Worm (Caenorhabditis elegans): ENCODE measurements around the gene acdh-13.
A peak's percentile ranks its signal among the peaks of the same experiment; 100 is the strongest.

Gene acdh-13

DNA sequence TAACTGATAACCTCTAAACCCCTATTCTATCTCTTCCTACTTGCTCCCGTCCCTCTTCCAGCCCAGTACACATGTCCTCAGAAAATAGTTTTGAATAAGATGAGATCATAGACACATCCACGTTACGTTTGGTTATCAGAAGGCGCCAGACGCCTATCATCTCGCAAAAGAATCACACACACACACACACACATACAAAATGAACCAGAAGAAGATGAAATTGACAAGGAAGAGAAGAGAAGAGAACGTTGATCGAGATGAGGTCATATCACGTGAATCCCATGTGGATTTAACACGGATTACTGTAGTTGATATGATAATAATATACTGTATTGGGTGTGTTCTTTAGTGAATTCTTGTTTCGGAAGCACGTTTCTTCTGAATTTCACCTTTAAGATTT lies 27.4 kb upstream of the acdh-13 start (continued):
- peak; percentile 21 for TF ChIP-seq lin-40 (tag; optimal IDR thresholded peaks at IDR 0.05)
- no peak for TF ChIP-seq Y95B8A.8 (GFP tag; IDR thresholded peaks at IDR 0.05)
- no peak for TF ChIP-seq bed-2 (GFP tag; IDR thresholded peaks at IDR 0.05)
- no peak for TF ChIP-seq hmg-20 (GFP tag; IDR thresholded peaks at IDR 0.05)
- TF ChIP-seq T26A5.8 (tag; optimal IDR thresholded peaks at IDR 0.05): no peak
- TF ChIP-seq ztf-28 (GFP tag; IDR thresholded peaks at IDR 0.05): no peak
- no peak for TF ChIP-seq ceh-27 (GFP tag; optimal IDR thresholded peaks at IDR 0.05)
- TF ChIP-seq mcd-1 (GFP tag; IDR thresholded peaks at IDR 0.05): no peak
- no peak for TF ChIP-seq let-526 (GFP tag; IDR thresholded peaks at IDR 0.05)
- TF ChIP-seq unc-62 (GFP tag; optimal IDR thresholded peaks at IDR 0.05): no peak
- no peak for TF ChIP-seq lin-35 (GFP tag; optimal IDR thresholded peaks at IDR 0.05)
- TF ChIP-seq mes-4 (tag; optimal IDR thresholded peaks at IDR 0.05): no peak
- no peak for TF ChIP-seq mel-28 (tag; optimal IDR thresholded peaks at IDR 0.05; ENCODE audit: borderline replicate concordance)
- TF ChIP-seq F49E8.2 (tag; optimal IDR thresholded peaks at IDR 0.05; ENCODE audit: insufficient read depth): no peak
- TF ChIP-seq T07F8.4 (tag; optimal IDR thresholded peaks at IDR 0.05): no peak
- TF ChIP-seq hrde-1 (tag; optimal IDR thresholded peaks at IDR 0.05; ENCODE audit: borderline replicate concordance): no peak
- TF ChIP-seq egl-44 (GFP tag; IDR thresholded peaks at IDR 0.05): no peak
- TF ChIP-seq madf-10 (tag; optimal IDR thresholded peaks at IDR 0.05): no peak

DNA sequence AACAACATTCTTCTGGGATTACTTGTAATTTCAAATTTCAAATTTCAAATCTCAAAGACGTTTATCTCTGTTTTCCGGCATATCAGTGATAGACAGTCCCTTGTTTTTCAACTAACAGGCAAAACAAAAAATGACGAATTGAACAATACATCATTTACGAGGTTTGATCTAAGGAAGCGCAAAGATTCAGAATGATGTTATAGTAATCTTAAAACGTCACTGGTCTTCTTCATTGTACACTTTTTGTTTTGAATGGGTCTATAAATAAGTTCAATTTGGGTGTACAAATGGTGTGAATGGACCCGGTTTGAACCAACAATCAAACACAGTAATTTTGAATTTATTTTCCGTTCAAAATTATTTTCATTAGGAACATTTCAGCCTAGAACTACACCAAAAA lies 25.4 kb upstream of the acdh-13 start:
- TF ChIP-seq atf-7 (tag; optimal IDR thresholded peaks at IDR 0.05): no peak
- no peak for TF ChIP-seq hsf-1 (GFP tag; IDR thresholded peaks at IDR 0.05)
- no peak for TF ChIP-seq sptf-2 (GFP tag; optimal IDR thresholded peaks at IDR 0.05)
- TF ChIP-seq rec-8 (tag; optimal IDR thresholded peaks at IDR 0.05): no peak
- TF ChIP-seq lin-35 (GFP tag; optimal IDR thresholded peaks at IDR 0.05): no peak
- no peak for TF ChIP-seq ztf-18 (tag; optimal IDR thresholded peaks at IDR 0.05)
- no peak for TF ChIP-seq ZK185.1 (tag; optimal IDR thresholded peaks at IDR 0.05; ENCODE audit: poor library complexity, severe bottlenecking)
- TF ChIP-seq snpc-3.4 (tag; optimal IDR thresholded peaks at IDR 0.05): no peak
- no peak for TF ChIP-seq F55B11.4 (tag; optimal IDR thresholded peaks at IDR 0.05; ENCODE audit: borderline replicate concordance, insufficient read depth)
- TF ChIP-seq him-1 (tag; optimal IDR thresholded peaks at IDR 0.05): no peak
- TF ChIP-seq C17E4.6 (GFP tag; IDR thresholded peaks at IDR 0.05): no peak
- no peak for TF ChIP-seq F33H1.4 (GFP tag; IDR thresholded peaks at IDR 0.05)
- TF ChIP-seq F10E7.11 (tag; optimal IDR thresholded peaks at IDR 0.05): no peak
- no peak for TF ChIP-seq let-607 (tag; optimal IDR thresholded peaks at IDR 0.05)
- TF ChIP-seq T07F8.4 (tag; optimal IDR thresholded peaks at IDR 0.05): no peak
- TF ChIP-seq mel-28 (tag; optimal IDR thresholded peaks at IDR 0.05; ENCODE audit: borderline replicate concordance): no peak
- TF ChIP-seq snpc-1.1 (tag; optimal IDR thresholded peaks at IDR 0.05; ENCODE audit: insufficient read depth): no peak
- TF ChIP-seq Y53G8AR.9 (GFP tag; conservative IDR thresholded peaks at IDR 0.05): no peak
- TF ChIP-seq dpff-1 (tag; optimal IDR thresholded peaks at IDR 0.05): no peak

DNA sequence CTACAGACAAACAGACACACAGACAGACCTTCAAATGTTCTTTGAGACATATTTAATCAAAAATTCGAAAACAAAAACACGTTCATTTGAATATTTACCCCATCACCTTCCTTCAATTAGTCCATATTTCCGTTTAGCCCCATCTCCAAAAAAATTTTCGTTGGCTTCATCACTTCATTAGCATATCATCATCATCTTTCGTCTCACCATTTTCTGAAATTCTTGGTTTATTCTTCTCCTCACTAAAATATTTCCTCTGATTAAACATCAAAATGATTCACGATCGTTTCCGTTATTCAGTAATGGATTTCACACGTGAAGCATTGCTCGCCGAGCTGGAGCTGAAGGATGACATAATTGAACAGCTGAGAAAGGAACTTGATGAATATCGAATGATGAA lies 22.0 kb upstream of the acdh-13 start, which contains the start of gene pkg-2:
Gene pkg-2, plus strand, starts transcription at position 301 of the 400 bp plus-strand sequence.
- TF ChIP-seq snpc-1.3 (tag; optimal IDR thresholded peaks at IDR 0.05; ENCODE audit: insufficient read depth) (no peak), mcd-1 (GFP tag; IDR thresholded peaks at IDR 0.05) (no peak)

Measured in whole organism, young adult.